Fruit fly (Drosophila melanogaster): Measurements from ENCODE around the gene Acp95EF.

The Acp95EF gene

DNA sequence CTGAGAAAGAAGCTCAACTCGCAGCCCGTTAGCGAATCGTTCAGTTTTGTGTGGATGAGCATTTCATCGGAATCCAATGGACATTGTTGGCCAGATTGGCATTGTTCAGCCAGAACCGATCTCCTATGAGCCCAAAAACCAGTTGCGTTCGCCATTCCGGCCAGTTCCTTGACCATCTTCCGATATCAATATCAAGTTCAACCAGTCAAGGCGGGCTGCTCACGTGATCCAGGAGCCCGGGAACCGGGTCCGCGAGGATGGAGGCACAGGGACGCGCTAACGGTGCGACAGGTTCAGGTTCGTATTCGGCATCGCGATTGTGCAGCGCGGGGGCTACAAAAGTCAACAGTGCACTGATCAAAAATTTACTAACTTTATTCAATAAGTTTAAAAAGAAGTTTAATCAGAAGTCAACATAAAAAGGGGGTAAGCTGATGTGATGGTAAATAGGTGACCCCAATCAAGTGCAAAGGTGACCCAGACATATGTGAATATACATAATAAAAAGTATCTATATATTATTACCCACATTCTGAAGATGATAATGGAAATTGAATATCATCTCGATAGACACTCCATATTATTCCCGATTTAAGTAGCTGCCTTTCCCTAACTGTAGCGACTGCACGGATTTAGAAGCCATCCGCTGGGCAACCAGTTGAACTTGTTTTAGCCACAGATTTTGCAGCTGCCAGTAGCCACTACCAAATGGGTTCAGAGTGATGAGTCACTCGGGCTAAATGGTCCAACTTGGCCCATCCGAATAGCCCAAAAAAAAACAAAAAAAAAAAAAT lies 38.2 kb downstream of the Acp95EF start:
- TF ChIP-seq lbe (GFP tag; optimal IDR thresholded peaks at IDR 0.05): peak; percentile 83
- no peak for TF ChIP-seq Lim3 (GFP tag; IDR thresholded peaks at IDR 0.05)
- TF ChIP-seq Ets65A (GFP tag): peak; percentile 86
- no peak for TF ChIP-seq Blimp-1 (GFP tag; optimal IDR thresholded peaks at IDR 0.05)
- TF ChIP-seq nom (GFP tag; optimal IDR thresholded peaks at IDR 0.05): peak; percentile 86
- no peak for TF ChIP-seq CG6765 (GFP tag; optimal IDR thresholded peaks at IDR 0.05)
- TF ChIP-seq corto (GFP tag; optimal IDR thresholded peaks at IDR 0.05): peak; percentile 80
- peak in 1 of 2 experiments; percentile 86 for TF ChIP-seq bsh (GFP tag; optimal IDR thresholded peaks at IDR 0.05)
- no peak for TF ChIP-seq croc (GFP tag; conservative IDR thresholded peaks at IDR 0.05)
- TF ChIP-seq Med (GFP tag): peak; percentile 33
- peak; percentile 75 for TF ChIP-seq Drgx (GFP tag; IDR thresholded peaks at IDR 0.05)
- no peak for TF ChIP-seq Aef1 (GFP tag; IDR thresholded peaks at IDR 0.05)
- TF ChIP-seq cg (GFP tag; optimal IDR thresholded peaks at IDR 0.05): no peak
- no peak for TF ChIP-seq gcm2 (GFP tag; optimal IDR thresholded peaks at IDR 0.05)

DNA sequence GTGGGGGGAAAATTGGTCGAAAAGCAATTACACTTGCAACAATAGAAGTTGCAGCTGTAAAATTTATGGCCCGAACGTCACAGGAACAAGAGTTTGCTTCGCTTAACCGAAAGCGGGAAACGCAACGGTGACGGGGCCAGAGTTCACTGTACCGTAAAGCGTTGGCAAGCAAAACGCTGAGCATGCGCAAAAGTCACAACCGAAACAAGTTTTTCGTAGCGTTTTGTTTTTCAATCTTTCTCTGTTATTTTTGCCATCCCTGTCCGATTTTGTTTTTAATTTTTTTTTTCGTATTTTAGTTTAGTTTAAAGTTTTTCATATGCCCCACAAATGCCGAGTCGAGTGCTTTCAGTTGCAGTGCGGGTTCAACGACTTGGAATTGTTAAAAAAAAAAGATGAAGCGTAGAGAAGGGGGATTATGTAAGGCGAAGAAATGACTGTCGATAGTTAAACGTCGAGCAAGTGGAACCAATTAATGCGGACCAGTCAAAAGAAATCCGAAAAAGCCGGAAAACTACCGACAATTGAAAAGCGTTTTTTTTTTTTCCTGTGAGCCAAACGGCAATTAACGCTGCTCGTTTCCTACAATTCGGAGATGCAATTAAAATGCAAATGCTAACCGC lies 38.9 kb downstream of the Acp95EF start:
- TF ChIP-seq CG32532 (GFP tag; IDR thresholded peaks at IDR 0.05): peak; percentile 20; the same call in 1 of the 2 replicates
- TF ChIP-seq chinmo (GFP tag; IDR thresholded peaks at IDR 0.05; ENCODE audit: partially characterized antibody): 0 out of 4 replicates have a peak, but pooled peaks have one; percentile 55
- TF ChIP-seq Opbp (GFP tag; IDR thresholded peaks at IDR 0.05; ENCODE audit: partially characterized antibody): no peak
- peak; percentile 72 for TF ChIP-seq grau (tag; optimal IDR thresholded peaks at IDR 0.05)
- peak; percentile 38; the same call in 1 of the 2 replicates for TF ChIP-seq Rfx (GFP tag; IDR thresholded peaks at IDR 0.05)
- peak in 1 of 2 experiments; percentile 55 for TF ChIP-seq Pdp1 (GFP tag; optimal IDR thresholded peaks at IDR 0.05)
- TF ChIP-seq CG4328 (GFP tag; optimal IDR thresholded peaks at IDR 0.05): no peak
- TF ChIP-seq sob (GFP tag; IDR thresholded peaks at IDR 0.05): 0 out of 2 replicates have a peak, but pooled peaks have one; percentile 24
- 0 out of 2 replicates have a peak, but pooled peaks have one; percentile 22 for TF ChIP-seq CG14441 (GFP tag; IDR thresholded peaks at IDR 0.05)
- TF ChIP-seq lmd (GFP tag; IDR thresholded peaks at IDR 0.05): 0 out of 2 replicates have a peak, but pooled peaks have one; percentile 6
- 0 out of 2 replicates have a peak, but pooled peaks have one; percentile 14 for TF ChIP-seq HLH3B (GFP tag; IDR thresholded peaks at IDR 0.05)
- 0 out of 2 replicates have a peak, but pooled peaks have one; percentile 12 for TF ChIP-seq Ptx1 (GFP tag; IDR thresholded peaks at IDR 0.05)
- no peak for TF ChIP-seq grn (GFP tag; optimal IDR thresholded peaks at IDR 0.05)

DNA sequence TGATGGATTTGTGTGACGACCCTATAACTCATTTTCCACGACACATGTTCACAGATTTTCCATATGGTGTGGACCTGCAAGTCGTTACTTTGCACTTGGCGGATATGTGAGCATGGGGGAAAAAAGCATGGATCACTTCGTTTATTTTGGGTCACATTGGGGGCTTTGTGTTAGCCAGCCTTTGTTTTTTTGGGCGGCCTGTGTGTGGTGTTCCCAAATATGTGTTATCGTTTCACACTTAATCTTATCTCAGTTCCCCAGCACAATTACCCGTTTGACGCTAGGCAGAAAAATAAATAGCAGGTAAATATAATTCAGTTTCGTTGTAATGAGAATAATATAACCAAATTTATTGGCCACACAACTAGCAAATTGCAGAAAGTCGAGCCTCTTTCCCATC lies 39.5 kb downstream of the Acp95EF start:
- TF ChIP-seq Atf3 (GFP tag; optimal IDR thresholded peaks at IDR 0.05) (no peak), CG13296 (GFP tag; optimal IDR thresholded peaks at IDR 0.05) (peak; percentile 17), ci (GFP tag; IDR thresholded peaks at IDR 0.05) (peak; percentile 61; the same call in 1 of the 3 replicates), CG4854 (GFP tag; optimal IDR thresholded peaks at IDR 0.05) (no peak), wek (GFP tag; optimal IDR thresholded peaks at IDR 0.05) (peak; percentile 40), grn (GFP tag; optimal IDR thresholded peaks at IDR 0.05) (peak; percentile 31), CG11695 (GFP tag; IDR thresholded peaks at IDR 0.05) (no peak), sd (tag; optimal IDR thresholded peaks at IDR 0.05) (peak; percentile 51), GATAe (GFP tag; conservative IDR thresholded peaks at IDR 0.05) (peak; percentile 47; the same call in 1 of the 2 replicates), caup (GFP tag; optimal IDR thresholded peaks at IDR 0.05; ENCODE audit: severe bottlenecking) (peak; percentile 5), ATbp (GFP tag; optimal IDR thresholded peaks at IDR 0.05) (peak; percentile 5), CG17912 (GFP tag; optimal IDR thresholded peaks at IDR 0.05) (no peak), lab (GFP tag; optimal IDR thresholded peaks at IDR 0.05) (peak; percentile 50), sug (tag; optimal IDR thresholded peaks at IDR 0.05) (peak; percentile 54), NfI (GFP tag; optimal IDR thresholded peaks at IDR 0.05) (no peak), lola (GFP tag; optimal IDR thresholded peaks at IDR 0.05) (no peak), mirr (GFP tag; optimal IDR thresholded peaks at IDR 0.05) (peak; percentile 37), CG2120 (GFP tag; optimal IDR thresholded peaks at IDR 0.05) (no peak), twi (tag; optimal IDR thresholded peaks at IDR 0.05) (peak; percentile 99)

Data from whole organism, embryonic.